Worm (Caenorhabditis elegans): Measurements from ENCODE around the gene znfx-1.
A peak's percentile ranks its signal among the peaks of the same experiment; 100 is the strongest.

The znfx-1 gene

ce11 chrII:9210076-9210475 is 3.4 kb upstream of the znfx-1 start, which contains the start of gene ZK1067.4:
Gene ZK1067.4, plus strand, starts transcription at chrII:9210376.
- TF ChIP-seq hlh-12 (tag; optimal IDR thresholded peaks at IDR 0.05) = no peak
- no peak for TF ChIP-seq bed-1 (GFP tag; IDR thresholded peaks at IDR 0.05)
- no peak for TF ChIP-seq hlh-26 (GFP tag; conservative IDR thresholded peaks at IDR 0.05)
- TF ChIP-seq lsy-27 (tag; optimal IDR thresholded peaks at IDR 0.05; ENCODE audit: borderline replicate concordance, insufficient read depth) = no peak
- TF ChIP-seq sptf-2 (GFP tag; optimal IDR thresholded peaks at IDR 0.05) = no peak
- TF ChIP-seq athp-1 (tag; optimal IDR thresholded peaks at IDR 0.05) = no peak
- no peak for TF ChIP-seq rpc-1 (optimal IDR thresholded peaks at IDR 0.05)
- no peak for TF ChIP-seq rpc-1 (tag; optimal IDR thresholded peaks at IDR 0.05)
- no peak for TF ChIP-seq cebp-1 (GFP tag; IDR thresholded peaks at IDR 0.05)
- no peak for TF ChIP-seq cebp-1 (tag; optimal IDR thresholded peaks at IDR 0.05)
- TF ChIP-seq nfya-1 (tag; optimal IDR thresholded peaks at IDR 0.05; ENCODE audit: borderline replicate concordance, insufficient read depth) = no peak
- TF ChIP-seq snpc-1.3 (tag; optimal IDR thresholded peaks at IDR 0.05; ENCODE audit: insufficient read depth) = no peak
- TF ChIP-seq egl-18 (GFP tag; IDR thresholded peaks at IDR 0.05) = no peak
- no peak for TF ChIP-seq T26A5.8 (tag; optimal IDR thresholded peaks at IDR 0.05)
- no peak for TF ChIP-seq F57C9.4 (tag; optimal IDR thresholded peaks at IDR 0.05)
- TF ChIP-seq nhr-27 (tag; optimal IDR thresholded peaks at IDR 0.05) = no peak

DNA sequence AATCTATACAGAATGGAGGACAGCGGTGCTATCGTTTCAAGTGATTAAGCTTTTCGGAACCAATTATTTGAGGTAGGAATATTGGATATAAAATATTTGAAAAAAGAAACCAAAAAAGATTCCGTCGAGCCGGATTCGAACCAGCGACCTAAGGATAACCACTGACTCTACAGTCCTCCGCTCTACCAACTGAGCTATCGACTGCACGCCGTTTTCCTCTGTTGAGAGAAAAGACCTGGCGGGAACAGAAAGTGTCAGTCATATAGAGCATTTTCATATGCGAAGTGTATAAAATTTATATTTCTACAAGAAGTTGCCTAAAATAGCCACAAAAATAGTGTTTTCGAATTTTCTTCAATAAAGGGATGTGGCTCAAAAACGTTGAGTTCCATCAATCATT is 1.8 kb upstream of the znfx-1 start:
- TF ChIP-seq chd-7 (tag; optimal IDR thresholded peaks at IDR 0.05) (no peak), C06A6.2 (GFP tag; conservative IDR thresholded peaks at IDR 0.05) (no peak), unc-62 (GFP tag; optimal IDR thresholded peaks at IDR 0.05) (no peak), Y95B8A.8 (GFP tag; IDR thresholded peaks at IDR 0.05) (no peak), nhr-179 (tag; optimal IDR thresholded peaks at IDR 0.05) (no peak), F57C9.4 (tag; optimal IDR thresholded peaks at IDR 0.05) (no peak), dox-1 (GFP tag; IDR thresholded peaks at IDR 0.05) (peak; percentile 79), ztf-6 (GFP tag; IDR thresholded peaks at IDR 0.05) (no peak), tbp1 (GFP tag; optimal IDR thresholded peaks at IDR 0.05) (peak; percentile 95), attf-3 (GFP tag; conservative IDR thresholded peaks at IDR 0.05) (peak; percentile 62), hmg-1.2 (GFP tag; IDR thresholded peaks at IDR 0.05) (peak; percentile 67), cebp-2 (GFP tag; IDR thresholded peaks at IDR 0.05) (no peak), egl-18 (GFP tag; IDR thresholded peaks at IDR 0.05) (no peak), egrh-3 (GFP tag; IDR thresholded peaks at IDR 0.05) (no peak), aptf-3 (GFP tag; IDR thresholded peaks at IDR 0.05) (no peak), ceh-91 (GFP tag; IDR thresholded peaks at IDR 0.05) (no peak), lsy-27 (tag; optimal IDR thresholded peaks at IDR 0.05; ENCODE audit: borderline replicate concordance, insufficient read depth) (no peak), pha-4 (tag; optimal IDR thresholded peaks at IDR 0.05) (no peak), F22D6.2 (tag; optimal IDR thresholded peaks at IDR 0.05) (no peak), bed-1 (GFP tag; IDR thresholded peaks at IDR 0.05) (no peak), F23B12.7 (tag; optimal IDR thresholded peaks at IDR 0.05; ENCODE audit: insufficient read depth) (peak; percentile 67), hlh-26 (GFP tag; conservative IDR thresholded peaks at IDR 0.05) (no peak), F37B4.10 (GFP tag; IDR thresholded peaks at IDR 0.05) (no peak), ceh-79 (tag; optimal IDR thresholded peaks at IDR 0.05) (no peak), madf-10 (tag; optimal IDR thresholded peaks at IDR 0.05) (peak; percentile 26), tlf-1 (GFP tag; optimal IDR thresholded peaks at IDR 0.05) (no peak), pbrm-1 (GFP tag; IDR thresholded peaks at IDR 0.05) (0 out of 2 replicates have a peak, but pooled peaks have one; percentile 35), lsl-1 (GFP tag; optimal IDR thresholded peaks at IDR 0.05) (peak; percentile 67), fkh-3 (tag; optimal IDR thresholded peaks at IDR 0.05) (no peak), sea-2 (GFP tag; IDR thresholded peaks at IDR 0.05) (no peak), Y56A3A.18 (GFP tag; IDR thresholded peaks at IDR 0.05) (0 out of 2 replicates have a peak, but pooled peaks have one; percentile 47), egl-44 (GFP tag; IDR thresholded peaks at IDR 0.05) (no peak), bed-2 (GFP tag; IDR thresholded peaks at IDR 0.05) (no peak), aptf-2 (GFP tag; conservative IDR thresholded peaks at IDR 0.05) (no peak), lin-35 (GFP tag; optimal IDR thresholded peaks at IDR 0.05) (no peak), mcd-1 (GFP tag; IDR thresholded peaks at IDR 0.05) (peak; percentile 66), ceh-100 (GFP tag; IDR thresholded peaks at IDR 0.05) (peak; percentile 40; the same call in 1 of the 2 replicates)

Measured in whole organism, young adult.